Fruit fly (Drosophila melanogaster) whole organism, embryonic: Measurements from ENCODE around the gene path.
A peak's percentile ranks its signal among the peaks of the same experiment; 100 is the strongest.

Source experiments
- BtbVII ChIP-seq: fragments of 200-800 bp; sonication (Bioruptor generic); optimal IDR thresholded peaks from 3 replicates; lab custom pipeline; 2017; ENCODE audit warnings: missing biosample characterization, mild to moderate bottlenecking, missing genetic modification characterization
- CG10366 ChIP-seq: fragments of 200-800 bp; sonication (Bioruptor generic); IDR thresholded peaks from 2 replicates; pipeline ENCODE4 v1.3.6; 2022; ENCODE audit warnings: missing biosample characterization, missing genetic modification characterization
- CG10979 ChIP-seq: fragments of 200-800 bp; sonication (Bioruptor generic); optimal IDR thresholded peaks from 2 replicates; lab custom pipeline; 2018; ENCODE audit warnings: missing biosample characterization, mild to moderate bottlenecking, missing genetic modification characterization, moderate library complexity
- CG11456 ChIP-seq: fragments of 200-800 bp; sonication (Bioruptor generic); IDR thresholded peaks from 3 replicates; pipeline ENCODE4 v1.3.6; 2022; ENCODE audit warnings: missing biosample characterization, missing genetic modification characterization
- CG11504 ChIP-seq: fragments of 200-800 bp; sonication (Bioruptor generic); optimal IDR thresholded peaks from 3 replicates; lab custom pipeline; 2019; ENCODE audit warnings: missing biosample characterization, mild to moderate bottlenecking, missing genetic modification characterization, moderate library complexity
- CG12299 ChIP-seq: fragments of 200-800 bp; sonication (Bioruptor generic); optimal IDR thresholded peaks from 2 replicates; lab custom pipeline; 2018; ENCODE audit warnings: missing biosample characterization, mild to moderate bottlenecking, missing genetic modification characterization
- CG13296 ChIP-seq: fragments of 200-800 bp; sonication (Bioruptor generic); optimal IDR thresholded peaks from 3 replicates; lab custom pipeline; 2018; ENCODE audit warnings: missing biosample characterization, mild to moderate bottlenecking, missing genetic modification characterization
- CG13624 ChIP-seq: fragments of 200-800 bp; sonication (Bioruptor generic); optimal IDR thresholded peaks from 2 replicates; lab custom pipeline; 2016; ENCODE audit warnings: missing biosample characterization, missing genetic modification characterization
- CG13775 ChIP-seq: fragments of 200-800 bp; sonication (Bioruptor generic); optimal IDR thresholded peaks from 3 replicates; lab custom pipeline; 2017; ENCODE audit warnings: missing biosample characterization, mild to moderate bottlenecking, missing genetic modification characterization
- CG14441 ChIP-seq: fragments of 200-800 bp; sonication (Bioruptor generic); IDR thresholded peaks from 2 replicates; pipeline ENCODE4 v1.3.6; 2022; ENCODE audit warnings: missing biosample characterization, missing genetic modification characterization
- CG18262 ChIP-seq: fragments of 200-800 bp; optimal IDR thresholded peaks from 3 replicates; lab custom pipeline; 2019; ENCODE audit warnings: missing biosample characterization, mild to moderate bottlenecking, missing genetic modification characterization, moderate library complexity
- CG18599 ChIP-seq: fragments of 200-800 bp; sonication (Bioruptor generic); optimal IDR thresholded peaks from 3 replicates; lab custom pipeline; 2017; ENCODE audit warnings: missing biosample characterization, missing genetic modification characterization, mild to moderate bottlenecking, moderate library complexity, missing genetic modification reagents
- CG2129 ChIP-seq: fragments of 200-800 bp; sonication (Bioruptor generic); IDR thresholded peaks from 2 replicates; pipeline ENCODE4 v1.3.6; 2022; ENCODE audit warnings: missing biosample characterization, missing genetic modification characterization; ENCODE audit not compliant: partially characterized antibody
- CG2678 ChIP-seq: fragments of 200-800 bp; sonication (Bioruptor generic); optimal IDR thresholded peaks from 3 replicates; lab custom pipeline; 2019; ENCODE audit warnings: missing biosample characterization, mild to moderate bottlenecking, missing genetic modification characterization, moderate library complexity
- CG2875 ChIP-seq: fragments of 200-800 bp; sonication (Bioruptor generic); optimal IDR thresholded peaks from 2 replicates; lab custom pipeline; 2017; ENCODE audit warnings: missing biosample characterization, mild to moderate bottlenecking, missing genetic modification characterization, missing genetic modification reagents
- CG31441 ChIP-seq: fragments of 200-800 bp; sonication (Bioruptor generic); IDR thresholded peaks from 2 replicates; pipeline ENCODE4 v1.3.6; 2022; ENCODE audit warnings: missing biosample characterization, missing genetic modification characterization
- CG32772 ChIP-seq: fragments of 200-800 bp; sonication (Bioruptor generic); IDR thresholded peaks from 2 replicates; pipeline ENCODE4 v1.3.6; 2022; ENCODE audit warnings: missing biosample characterization, missing genetic modification characterization
- CG5180 ChIP-seq: fragments of 200-800 bp; sonication (Bioruptor generic); optimal IDR thresholded peaks from 3 replicates; lab custom pipeline; 2017; ENCODE audit warnings: missing biosample characterization, missing genetic modification characterization, mild to moderate bottlenecking, moderate library complexity, missing genetic modification reagents
- CG6175 ChIP-seq: fragments of 200-800 bp; sonication (Bioruptor generic); IDR thresholded peaks from 3 replicates; pipeline ENCODE4 v1.3.6; 2022; ENCODE audit warnings: missing biosample characterization, missing genetic modification characterization
- CG6689 ChIP-seq: fragments of 200-800 bp; sonication (Bioruptor generic); IDR thresholded peaks from 2 replicates; pipeline ENCODE4 v1.3.6; 2022; ENCODE audit warnings: missing biosample characterization, missing genetic modification characterization
- CG8944 ChIP-seq: fragments of 200-800 bp; sonication (Bioruptor generic); optimal IDR thresholded peaks from 3 replicates; lab custom pipeline; 2016; ENCODE audit warnings: missing biosample characterization, missing genetic modification characterization
- CG9876 ChIP-seq: fragments of 200-800 bp; sonication (Bioruptor generic); optimal IDR thresholded peaks from 2 replicates; lab custom pipeline; 2016; ENCODE audit warnings: missing biosample characterization, missing genetic modification characterization
- D19A ChIP-seq: fragments of 200-800 bp; optimal IDR thresholded peaks from 3 replicates; lab custom pipeline; 2019; ENCODE audit warnings: missing biosample characterization, mild to moderate bottlenecking, missing genetic modification characterization, moderate library complexity
- D19B ChIP-seq: fragments of 200-800 bp; sonication (Bioruptor generic); optimal IDR thresholded peaks from 2 replicates; lab custom pipeline; 2017; ENCODE audit warnings: missing biosample characterization, mild to moderate bottlenecking, missing genetic modification characterization
- Dip3 ChIP-seq: fragments of 200-800 bp; sonication (Bioruptor generic); optimal IDR thresholded peaks from 3 replicates; lab custom pipeline; 2016; ENCODE audit warnings: missing biosample characterization, missing genetic modification characterization
- Dref ChIP-seq: fragments of 200-800 bp; sonication (Bioruptor generic); IDR thresholded peaks from 2 replicates; pipeline ENCODE4 v1.3.6; 2022; ENCODE audit warnings: missing biosample characterization, missing genetic modification characterization
- HLH3B ChIP-seq: fragments of 200-800 bp; sonication (Bioruptor generic); IDR thresholded peaks from 2 replicates; pipeline ENCODE4 v1.3.6; 2022; ENCODE audit warnings: missing biosample characterization, missing genetic modification characterization
- Hand ChIP-seq: fragments of 200-800 bp; sonication (Bioruptor generic); optimal IDR thresholded peaks from 2 replicates; lab custom pipeline; 2017; ENCODE audit warnings: mild to moderate bottlenecking, missing biosample characterization, missing genetic modification reagents, missing genetic modification characterization
- HmgD ChIP-seq: fragments of 200-800 bp; sonication (Bioruptor generic); optimal IDR thresholded peaks from 3 replicates; lab custom pipeline; 2016; ENCODE audit warnings: missing biosample characterization, missing genetic modification characterization
- Hr39 ChIP-seq: fragments of >200 bp; optimal IDR thresholded peaks from 2 replicates; lab custom pipeline; 2017
- Hr51 ChIP-seq, 2 experiments: fragments of 200-800 bp; sonication (Bioruptor generic); optimal IDR thresholded peaks; 2 replicates in 1 of 2; 3 replicates in 1 of 2; lab custom pipeline; 2016 to 2018; ENCODE audit warnings: missing biosample characterization in 2 of 2, missing genetic modification characterization in 2 of 2, mild to moderate bottlenecking in 1 of 2, moderate library complexity in 1 of 2
- Lpt ChIP-seq: fragments of >200 bp; optimal IDR thresholded peaks from 2 replicates; lab custom pipeline; 2018; ENCODE audit warnings: missing biosample characterization, missing genetic modification characterization
- Myb ChIP-seq: fragments of 200-800 bp; sonication (Bioruptor generic); optimal IDR thresholded peaks from 2 replicates; lab custom pipeline; 2016; ENCODE audit warnings: missing biosample characterization, missing genetic modification characterization
- Nf-YB ChIP-seq: fragments of 200-800 bp; sonication (Bioruptor generic); optimal IDR thresholded peaks from 3 replicates; lab custom pipeline; 2019; ENCODE audit warnings: missing biosample characterization, mild to moderate bottlenecking, missing genetic modification characterization, moderate library complexity
- PHDP ChIP-seq: fragments of 200-800 bp; sonication (Bioruptor generic); optimal IDR thresholded peaks from 3 replicates; lab custom pipeline; 2018; ENCODE audit warnings: missing biosample characterization, mild to moderate bottlenecking, missing genetic modification characterization, moderate library complexity
- Sin3A ChIP-seq: fragments of >200 bp; optimal IDR thresholded peaks from 2 replicates; lab custom pipeline; 2018
- Taf1 ChIP-seq: fragments of 200-800 bp; sonication (Bioruptor generic); IDR thresholded peaks from 2 replicates; pipeline ENCODE4 v1.3.6; 2022; ENCODE audit warnings: missing biosample characterization, missing genetic modification characterization
- bsh ChIP-seq, 2 experiments: fragments of 200-800 bp; sonication (Bioruptor generic); optimal IDR thresholded peaks; 2 replicates each; lab custom pipeline; 2017 to 2018; ENCODE audit warnings: mild to moderate bottlenecking in 2 of 2, missing biosample characterization in 2 of 2, missing genetic modification characterization in 2 of 2, moderate library complexity in 1 of 2
- cwo ChIP-seq: fragments of 200-800 bp; sonication (Bioruptor generic); optimal IDR thresholded peaks from 3 replicates; lab custom pipeline; 2017; ENCODE audit warnings: missing biosample characterization, missing genetic modification characterization, mild to moderate bottlenecking, moderate library complexity, missing genetic modification reagents
- fd102C ChIP-seq: fragments of 200-800 bp; sonication (Bioruptor generic); optimal IDR thresholded peaks from 2 replicates; lab custom pipeline; 2018; ENCODE audit warnings: missing biosample characterization, mild to moderate bottlenecking, missing genetic modification characterization, moderate library complexity
- gce ChIP-seq: fragments of 200-800 bp; sonication (Bioruptor generic); IDR thresholded peaks from 3 replicates; pipeline ENCODE4 v1.3.6; 2022; ENCODE audit warnings: missing biosample characterization, missing genetic modification characterization
- gem ChIP-seq: fragments of 200-800 bp; sonication (Bioruptor generic); optimal IDR thresholded peaks from 2 replicates; lab custom pipeline; 2019; ENCODE audit warnings: missing biosample characterization, mild to moderate bottlenecking, missing genetic modification characterization, moderate library complexity
- luna ChIP-seq: fragments of 200-800 bp; sonication (Bioruptor generic); optimal IDR thresholded peaks from 2 replicates; lab custom pipeline; 2016; ENCODE audit warnings: missing biosample characterization, missing genetic modification characterization
- nom ChIP-seq: fragments of 200-800 bp; sonication (Bioruptor generic); optimal IDR thresholded peaks from 2 replicates; lab custom pipeline; 2017; ENCODE audit warnings: missing biosample characterization, missing genetic modification characterization, mild to moderate bottlenecking, moderate library complexity, missing genetic modification reagents
- peb ChIP-seq: fragments of 200-800 bp; sonication (Bioruptor generic); IDR thresholded peaks from 2 replicates; pipeline ENCODE4 v1.3.6; 2022; ENCODE audit warnings: missing biosample characterization, missing genetic modification characterization
- seq ChIP-seq: fragments of 200-800 bp; sonication (Bioruptor generic); IDR thresholded peaks from 2 replicates; pipeline ENCODE4 v1.3.6; 2022; ENCODE audit warnings: missing biosample characterization, missing genetic modification characterization
- sim ChIP-seq: fragments of 200-800 bp; sonication (Bioruptor generic); IDR thresholded peaks from 2 replicates; pipeline ENCODE4 v1.3.6; 2022; ENCODE audit warnings: missing biosample characterization, missing genetic modification characterization
- sob ChIP-seq: fragments of 200-800 bp; sonication (Bioruptor generic); IDR thresholded peaks from 2 replicates; pipeline ENCODE4 v1.3.6; 2022; ENCODE audit warnings: missing biosample characterization, missing genetic modification characterization
- sr ChIP-seq: fragments of 200-800 bp; sonication (Bioruptor generic); IDR thresholded peaks from 3 replicates; pipeline ENCODE4 v1.3.6; 2022; ENCODE audit warnings: missing biosample characterization, missing genetic modification characterization
- tx ChIP-seq: fragments of 200-800 bp; sonication (Bioruptor generic); optimal IDR thresholded peaks from 2 replicates; lab custom pipeline; 2016; ENCODE audit warnings: missing biosample characterization, missing genetic modification characterization

Gene path

dm6 chr3L:9466595-9466994, 38.5 kb downstream of the path start (continued):
- TF ChIP-seq nom (GFP tag; lab: Kevin White, UChicago) (no peak), CG2875 (GFP tag; lab: Kevin White, UChicago) (no peak), CG14441 (no peak), CG13296 (GFP tag; lab: Kevin White, UChicago) (peak; percentile 22), Lpt (GFP tag; lab: Kevin White, UChicago) (no peak), bsh (GFP tag; optimal IDR thresholded peaks at IDR 0.05; lab: Kevin White, UChicago) (peak in 1 of 2 experiments; percentile 29), cwo (GFP tag; lab: Kevin White, UChicago) (peak; percentile 29), CG18262 (tag; lab: Kevin White, UChicago) (peak; percentile 28), CG11504 (tag; lab: Kevin White, UChicago) (peak; percentile 69), CG18599 (peak; percentile 58), tx (GFP tag; lab: Kevin White, UChicago) (no peak), CG5180 (GFP tag; lab: Kevin White, UChicago) (peak; percentile 12), CG2678 (tag; lab: Kevin White, UChicago) (peak; percentile 75), D19A (tag; lab: Kevin White, UChicago) (peak; percentile 0), gem (peak; percentile 64), CG31441 (GFP tag; lab: Robert Waterston, UW) (peak; percentile 51; the same call in 1 of the 2 replicates), CG6689 (peak; percentile 28; the same call in 1 of the 2 replicates)
- TF ChIP-seq, all 482 proteins: peak for 77

DNA sequence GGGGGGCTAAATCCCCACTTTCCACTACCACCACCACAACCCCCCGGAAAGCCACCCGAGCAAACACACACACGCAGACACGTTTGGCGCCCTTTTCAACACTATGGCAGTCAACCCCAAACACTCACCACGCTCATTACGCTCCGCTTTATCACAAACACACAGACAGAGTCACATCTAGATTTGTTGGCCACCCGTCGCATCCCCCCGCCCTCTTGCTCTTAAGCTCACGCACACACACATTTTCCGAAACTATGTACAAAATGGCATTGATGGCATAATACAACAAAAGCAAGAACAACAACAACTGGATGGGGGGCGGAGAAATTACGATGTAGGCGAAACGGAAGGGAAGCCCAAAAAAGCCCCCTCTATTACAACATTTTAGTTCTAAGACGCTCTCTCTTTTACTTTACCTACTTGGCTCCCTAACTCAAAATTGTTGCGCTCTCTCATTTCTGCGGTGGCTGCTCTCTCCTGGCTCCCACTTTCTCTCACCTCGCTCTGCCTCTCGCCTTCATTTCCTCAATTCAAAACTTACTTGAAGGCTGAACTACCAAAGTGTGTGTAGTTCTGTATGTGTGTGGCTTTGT, 39.4 kb downstream of the path start:
- TF ChIP-seq CG9876 (GFP tag; lab: Kevin White, UChicago) = no peak
- TF ChIP-seq cwo (GFP tag; lab: Kevin White, UChicago) = no peak
- TF ChIP-seq Dip3 = no peak
- no peak for TF ChIP-seq sr (GFP tag; lab: Robert Waterston, UW)
- no peak for TF ChIP-seq CG6175 (GFP tag; lab: Robert Waterston, UW)
- TF ChIP-seq CG13296 (GFP tag; lab: Kevin White, UChicago) = no peak
- no peak for TF ChIP-seq Hr51 (GFP tag; optimal IDR thresholded peaks at IDR 0.05; lab: Kevin White, UChicago)
- no peak for TF ChIP-seq gce
- TF ChIP-seq sim (GFP tag; lab: Robert Waterston, UW) = no peak
- TF ChIP-seq luna (GFP tag; lab: Kevin White, UChicago) = no peak
- no peak for TF ChIP-seq CG10979 (tag; lab: Kevin White, UChicago)
- TF ChIP-seq CG11456 = no peak
- TF ChIP-seq CG13624 (GFP tag; lab: Kevin White, UChicago) = no peak
- TF ChIP-seq BtbVII (GFP tag; lab: Kevin White, UChicago) = no peak
- TF ChIP-seq CG2129 (GFP tag; lab: Robert Waterston, UW) = no peak
- no peak for TF ChIP-seq CG12299
- no peak for TF ChIP-seq fd102C (GFP tag; lab: Kevin White, UChicago)
- TF ChIP-seq Nf-YB (GFP tag; lab: Kevin White, UChicago) = no peak
- TF ChIP-seq CG32772 (GFP tag; lab: Robert Waterston, UW) = no peak
- TF ChIP-seq Sin3A (lab: Kevin White, UChicago) = no peak
- no peak for TF ChIP-seq Taf1
- TF ChIP-seq CG10366 = no peak
- no peak for TF ChIP-seq HmgD (GFP tag; lab: Kevin White, UChicago)
- no peak for TF ChIP-seq CG13775
- TF ChIP-seq Dref (GFP tag; lab: Robert Waterston, UW) = no peak
- no peak for TF ChIP-seq CG8944
- TF ChIP-seq seq (GFP tag; lab: Robert Waterston, UW) = no peak
- TF ChIP-seq Myb (GFP tag; lab: Kevin White, UChicago) = no peak
- TF ChIP-seq D19B (GFP tag; lab: Kevin White, UChicago) = no peak
- TF ChIP-seq peb (GFP tag; lab: Robert Waterston, UW) = no peak
- TF ChIP-seq Hand (GFP tag; lab: Kevin White, UChicago) = no peak
- TF ChIP-seq PHDP (tag; lab: Kevin White, UChicago) = no peak
- no peak for TF ChIP-seq CG6689
- no peak for TF ChIP-seq HLH3B (GFP tag; lab: Robert Waterston, UW)
- no peak for TF ChIP-seq sob (GFP tag; lab: Robert Waterston, UW)
- TF ChIP-seq Hr39 (lab: Kevin White, UChicago) = no peak
